Worm (Caenorhabditis elegans) whole organism, early embryonic: ENCODE data around the gene fbxa-201.

Source experiments
- B0310.2 ChIP-seq: sonication (generic microtip); optimal IDR thresholded peaks from 2 replicates; lab custom pipeline; 2016; ENCODE audit warnings: mild to moderate bottlenecking, missing genetic modification characterization, missing compliant biosample characterization
- F13C5.2 ChIP-seq: sonication (generic microtip); optimal IDR thresholded peaks from 2 replicates; lab custom pipeline; 2017; ENCODE audit warnings: mild to moderate bottlenecking, missing genetic modification characterization, inconsistent platforms, missing compliant biosample characterization
- aly-1 ChIP-seq: sonication (generic microtip); optimal IDR thresholded peaks from 2 replicates; lab custom pipeline; 2016; ENCODE audit warnings: missing genetic modification characterization, missing compliant biosample characterization
- ama-1 ChIP-seq: fragments of 150-350 bp; optimal IDR thresholded peaks from 2 replicates; lab custom pipeline; 2014
- ceh-13 ChIP-seq: fragments of 200-800 bp; sonication (Bioruptor generic); optimal IDR thresholded peaks from 2 replicates; lab custom pipeline; 2018; ENCODE audit warnings: mild to moderate bottlenecking, missing genetic modification characterization, missing compliant biosample characterization
- ceh-36 ChIP-seq: sonication (generic microtip); optimal IDR thresholded peaks from 2 replicates; lab custom pipeline; 2016; ENCODE audit warnings: missing genetic modification characterization, inconsistent platforms, missing compliant biosample characterization
- ets-7 ChIP-seq: sonication (generic microtip); optimal IDR thresholded peaks from 2 replicates; lab custom pipeline; 2016; ENCODE audit warnings: missing genotype, missing genetic modification characterization, missing compliant biosample characterization
- flt-1 ChIP-seq: fragments of 200-800 bp; sonication (Bioruptor generic); IDR thresholded peaks from 2 replicates; pipeline ENCODE4 v1.3.6; 2022; ENCODE audit warnings: missing genetic modification characterization, missing compliant biosample characterization
- hmbx-1 ChIP-seq: sonication (generic microtip); optimal IDR thresholded peaks from 2 replicates; lab custom pipeline; 2016; ENCODE audit warnings: mild to moderate bottlenecking, missing genetic modification characterization, missing compliant biosample characterization
- hmg-4 ChIP-seq: fragments of 200-800 bp; sonication (Bioruptor generic); optimal IDR thresholded peaks from 2 replicates; lab custom pipeline; 2018; ENCODE audit warnings: mild to moderate bottlenecking, missing genetic modification characterization, missing compliant biosample characterization
- hnd-1 ChIP-seq: sonication (generic microtip); optimal IDR thresholded peaks from 2 replicates; lab custom pipeline; 2016; ENCODE audit warnings: missing genetic modification characterization, missing compliant biosample characterization
- pes-1 ChIP-seq: fragments of 200-800 bp; sonication (Bioruptor generic); IDR thresholded peaks from 2 replicates; pipeline ENCODE4 v1.3.6; 2022; ENCODE audit warnings: missing genetic modification reagents, missing genetic modification characterization, missing compliant biosample characterization
- scrt-1 ChIP-seq: fragments of 200-800 bp; sonication (Bioruptor generic); IDR thresholded peaks from 2 replicates; pipeline ENCODE4 v1.3.6; 2022; ENCODE audit warnings: missing genetic modification characterization, missing compliant biosample characterization
- sea-1 ChIP-seq: fragments of 200-800 bp; sonication (Bioruptor generic); conservative IDR thresholded peaks from 2 replicates; pipeline ENCODE4 v1.3.6; 2022; ENCODE audit warnings: missing genetic modification characterization, missing compliant biosample characterization
- tbx-11 ChIP-seq: fragments of 200-800 bp; sonication (Bioruptor generic); IDR thresholded peaks from 2 replicates; pipeline ENCODE4 v1.3.6; 2022; ENCODE audit warnings: missing genetic modification characterization, missing compliant biosample characterization
- tbx-37 ChIP-seq: fragments of 200-800 bp; sonication (Bioruptor generic); conservative IDR thresholded peaks from 2 replicates; pipeline ENCODE4 v1.3.6; 2022; ENCODE audit warnings: missing genetic modification reagents, missing genetic modification characterization, missing compliant biosample characterization
- tra-4 ChIP-seq: sonication (generic microtip); optimal IDR thresholded peaks from 2 replicates; lab custom pipeline; 2017; ENCODE audit warnings: missing genetic modification characterization, missing compliant biosample characterization

The fbxa-201 gene

DNA sequence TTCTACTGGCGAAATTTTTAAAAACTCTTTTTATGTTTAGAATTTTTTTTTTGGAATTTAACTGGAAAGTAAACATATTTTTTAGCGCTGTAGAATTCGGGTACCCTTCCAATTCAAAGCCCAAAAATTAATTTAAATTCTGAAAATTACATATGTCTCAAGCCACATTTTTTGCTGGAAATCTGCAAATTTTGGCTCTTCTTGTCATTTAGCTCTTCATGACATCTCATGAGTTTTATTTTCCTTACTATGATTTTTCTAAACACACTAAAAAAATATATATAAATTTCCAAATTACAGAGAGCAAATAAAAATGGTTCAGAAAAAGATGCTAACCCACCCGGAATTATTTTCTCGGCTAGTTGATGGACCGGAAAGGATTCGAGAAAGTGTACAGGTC, 5.9 kb upstream of the fbxa-201 start, which contains the start of gene acs-3:
TSS of gene acs-3 (plus strand) at position 301 of the 400 bp plus-strand sequence.
- TF ChIP-seq ceh-36 (tag; lab: Kevin White, UChicago): no peak
- no peak for TF ChIP-seq flt-1 (GFP tag; lab: Robert Waterston, UW)
- TF ChIP-seq pes-1 (GFP tag; lab: Robert Waterston, UW): no peak
- TF ChIP-seq ama-1: no peak
- no peak for TF ChIP-seq B0310.2 (tag; lab: Kevin White, UChicago)
- TF ChIP-seq hnd-1 (tag; lab: Kevin White, UChicago): no peak
- TF ChIP-seq sea-1 (GFP tag; lab: Robert Waterston, UW): no peak
- TF ChIP-seq scrt-1 (GFP tag; lab: Robert Waterston, UW): no peak

DNA sequence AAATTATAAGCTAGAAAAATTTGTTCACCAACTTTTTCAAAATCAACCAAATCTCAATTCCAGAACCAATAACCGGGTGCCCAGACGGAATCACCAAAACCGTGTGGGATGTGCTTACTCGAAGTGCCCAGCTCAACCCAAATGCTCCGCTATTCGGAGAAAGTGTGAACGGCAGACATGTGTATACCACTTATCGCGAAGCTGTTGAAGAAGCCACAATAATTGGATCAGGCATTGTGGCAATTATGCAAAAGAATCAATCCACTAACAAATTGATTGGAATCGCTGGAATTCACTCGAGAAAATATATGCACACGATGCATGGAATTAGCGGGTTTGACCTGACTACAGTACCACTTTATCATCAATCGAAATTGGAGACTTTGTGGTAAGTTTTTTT, 5.5 kb upstream of the fbxa-201 start:
- no peak for TF ChIP-seq ceh-36 (tag; lab: Kevin White, UChicago)
- no peak for TF ChIP-seq flt-1 (GFP tag; lab: Robert Waterston, UW)
- TF ChIP-seq hnd-1 (tag; lab: Kevin White, UChicago): no peak
- TF ChIP-seq ets-7 (tag; lab: Kevin White, UChicago): no peak
- TF ChIP-seq hmbx-1: no peak
- TF ChIP-seq F13C5.2 (tag; lab: Kevin White, UChicago): no peak
- no peak for TF ChIP-seq ceh-13
- TF ChIP-seq hmg-4 (GFP tag; lab: Kevin White, UChicago): no peak
- TF ChIP-seq tbx-37 (GFP tag; lab: Robert Waterston, UW): no peak
- TF ChIP-seq tbx-11: no peak
- no peak for TF ChIP-seq sea-1 (GFP tag; lab: Robert Waterston, UW)
- no peak for TF ChIP-seq ama-1
- no peak for TF ChIP-seq B0310.2 (tag; lab: Kevin White, UChicago)
- no peak for TF ChIP-seq pes-1 (GFP tag; lab: Robert Waterston, UW)

DNA sequence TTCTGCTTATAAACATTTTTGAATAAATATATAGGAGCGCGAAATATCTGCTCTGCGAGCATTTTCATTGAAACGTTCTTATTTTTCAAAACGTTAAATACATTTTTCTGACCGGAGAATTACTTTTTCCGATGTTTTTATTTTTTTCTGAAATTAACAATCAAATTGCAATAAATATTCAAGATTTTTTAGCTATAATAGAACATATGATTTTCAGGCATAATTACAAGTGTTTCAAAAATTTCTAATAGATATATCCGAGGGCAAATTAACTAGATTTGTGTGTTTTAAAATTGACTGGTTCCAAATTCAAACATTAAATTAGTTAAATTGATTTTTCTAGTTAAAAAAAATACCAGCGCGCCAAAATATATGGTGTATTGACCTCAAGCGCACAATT, 3.8 kb downstream of the fbxa-201 start, which contains the start of gene T08B1.4:
TSS of gene T08B1.4 (plus strand) at position 301 of the 400 bp plus-strand sequence.
- no peak for TF ChIP-seq ceh-36 (tag; lab: Kevin White, UChicago)
- no peak for TF ChIP-seq F13C5.2 (tag; lab: Kevin White, UChicago)
- no peak for TF ChIP-seq B0310.2 (tag; lab: Kevin White, UChicago)
- no peak for TF ChIP-seq ceh-13
- no peak for TF ChIP-seq hmbx-1
- TF ChIP-seq hnd-1 (tag; lab: Kevin White, UChicago): no peak
- TF ChIP-seq flt-1 (GFP tag; lab: Robert Waterston, UW): no peak
- TF ChIP-seq tbx-11: no peak
- no peak for TF ChIP-seq scrt-1 (GFP tag; lab: Robert Waterston, UW)

DNA sequence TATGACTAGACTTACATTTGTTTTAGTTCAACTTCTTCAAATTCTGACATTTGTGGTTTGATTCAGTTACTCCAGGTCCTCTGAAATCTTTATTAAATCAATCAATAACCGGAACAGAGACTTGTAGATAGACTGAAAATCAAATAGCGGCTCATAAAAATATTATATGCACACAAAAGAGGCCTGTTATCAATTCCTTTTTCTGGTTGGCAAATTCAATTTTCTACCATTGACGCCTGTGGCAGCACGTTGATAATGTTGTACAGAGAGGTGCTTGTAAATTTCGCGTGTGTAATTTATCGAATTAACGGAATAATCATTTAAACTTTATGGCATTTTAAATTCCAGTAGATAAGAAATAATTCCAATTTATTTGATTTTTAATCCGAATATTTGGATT, 11.8 kb downstream of the fbxa-201 start, which contains the start of gene T08B1.1:
TSS of gene T08B1.1 (minus strand) at position 92 of the 400 bp plus-strand sequence.
- no peak for TF ChIP-seq tbx-37 (GFP tag; lab: Robert Waterston, UW)
- TF ChIP-seq ama-1: no peak
- no peak for TF ChIP-seq tbx-11
- no peak for TF ChIP-seq hmbx-1
- no peak for TF ChIP-seq hmg-4 (GFP tag; lab: Kevin White, UChicago)
- no peak for TF ChIP-seq ets-7 (tag; lab: Kevin White, UChicago)
- TF ChIP-seq tra-4 (tag; lab: Kevin White, UChicago): no peak
- no peak for TF ChIP-seq pes-1 (GFP tag; lab: Robert Waterston, UW)
- TF ChIP-seq B0310.2 (tag; lab: Kevin White, UChicago): no peak
- TF ChIP-seq aly-1 (tag; lab: Kevin White, UChicago): no peak
- TF ChIP-seq sea-1 (GFP tag; lab: Robert Waterston, UW): no peak
- TF ChIP-seq F13C5.2 (tag; lab: Kevin White, UChicago): no peak
- no peak for TF ChIP-seq ceh-13

DNA sequence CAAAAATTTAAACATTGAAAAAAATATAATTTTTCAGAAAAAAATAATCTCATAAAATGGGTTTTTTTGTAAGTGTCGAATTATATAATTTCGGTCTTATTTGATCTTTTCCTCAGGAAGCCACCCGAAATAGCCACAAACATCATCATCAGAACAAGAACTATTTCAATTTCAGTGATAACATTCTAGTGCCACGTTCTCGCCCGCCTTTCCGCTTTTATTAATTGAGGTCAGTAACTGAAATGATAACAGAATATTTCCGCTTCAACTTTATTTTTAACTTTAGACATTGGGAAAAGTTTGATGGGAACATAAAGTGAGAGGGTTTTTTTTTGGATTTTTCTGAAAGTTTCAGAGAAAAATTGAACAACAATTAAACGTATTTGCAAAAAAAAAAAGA, 14.1 kb downstream of the fbxa-201 start:
- TF ChIP-seq hmg-4 (GFP tag; lab: Kevin White, UChicago) (no peak), ceh-36 (tag; lab: Kevin White, UChicago) (no peak), tbx-11 (no peak), ets-7 (tag; lab: Kevin White, UChicago) (no peak)

DNA sequence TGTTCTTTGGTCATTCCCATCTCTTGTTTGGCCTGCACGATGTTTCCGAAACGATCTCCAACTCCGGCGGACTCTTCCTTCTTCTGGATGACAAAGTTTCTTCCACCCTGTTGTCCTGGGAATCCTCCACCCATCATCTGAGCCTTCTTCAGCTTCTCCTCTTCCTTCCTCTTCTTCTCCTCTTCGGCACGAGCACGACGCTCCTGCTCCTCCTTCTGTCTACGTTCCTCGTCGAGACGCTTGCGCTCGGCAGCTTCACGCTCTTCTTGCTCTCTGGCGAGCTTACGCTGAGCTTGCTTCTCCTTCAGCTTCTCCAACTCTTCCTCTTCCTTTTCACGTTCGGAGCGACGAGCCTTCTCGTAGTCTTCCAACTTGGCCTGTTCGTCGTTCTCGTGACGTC, 16.2 kb downstream of the fbxa-201 start:
- no peak for TF ChIP-seq ets-7 (tag; lab: Kevin White, UChicago)
- no peak for TF ChIP-seq ceh-13
- TF ChIP-seq hmg-4 (GFP tag; lab: Kevin White, UChicago): no peak
- TF ChIP-seq hnd-1 (tag; lab: Kevin White, UChicago): no peak
- no peak for TF ChIP-seq scrt-1 (GFP tag; lab: Robert Waterston, UW)
- TF ChIP-seq flt-1 (GFP tag; lab: Robert Waterston, UW): no peak
- TF ChIP-seq tbx-37 (GFP tag; lab: Robert Waterston, UW): no peak
- TF ChIP-seq ama-1: no peak
- TF ChIP-seq sea-1 (GFP tag; lab: Robert Waterston, UW): no peak
- TF ChIP-seq pes-1 (GFP tag; lab: Robert Waterston, UW): no peak
- TF ChIP-seq F13C5.2 (tag; lab: Kevin White, UChicago): no peak
- no peak for TF ChIP-seq aly-1 (tag; lab: Kevin White, UChicago)
- TF ChIP-seq tra-4 (tag; lab: Kevin White, UChicago): no peak
- no peak for TF ChIP-seq ceh-36 (tag; lab: Kevin White, UChicago)
- TF ChIP-seq tbx-11: no peak
- TF ChIP-seq hmbx-1: no peak
- no peak for TF ChIP-seq B0310.2 (tag; lab: Kevin White, UChicago)

DNA sequence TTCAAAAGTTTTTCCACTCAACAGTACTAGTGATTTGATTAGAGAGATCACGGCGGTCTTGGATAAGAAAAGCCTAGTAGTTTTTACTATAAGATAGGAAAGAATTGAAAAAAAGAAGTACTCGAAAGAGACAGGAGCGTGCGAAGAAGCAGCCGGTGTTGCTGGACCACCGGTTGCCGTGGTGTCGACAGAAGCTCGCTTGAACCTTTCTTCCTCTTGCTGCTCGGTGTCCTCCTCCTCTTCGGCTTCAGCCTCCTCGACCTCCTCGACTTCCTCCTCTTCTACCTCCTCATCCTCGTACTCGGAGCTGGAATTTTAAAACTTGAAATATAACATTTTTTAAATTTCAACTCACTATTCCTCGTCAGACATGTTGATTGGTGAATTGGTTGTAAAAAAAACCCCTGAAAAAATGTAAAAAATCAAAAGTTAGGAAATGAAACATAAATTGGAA, 17.4 kb downstream of the fbxa-201 start, which contains the start of gene tnt-4:
TSS of gene tnt-4 (minus strand) at position 404 of the 454 bp plus-strand sequence.
- TF ChIP-seq flt-1 (GFP tag; lab: Robert Waterston, UW) (no peak), tbx-37 (GFP tag; lab: Robert Waterston, UW) (no peak), aly-1 (tag; lab: Kevin White, UChicago) (no peak), sea-1 (GFP tag; lab: Robert Waterston, UW) (no peak), pes-1 (GFP tag; lab: Robert Waterston, UW) (no peak), ets-7 (tag; lab: Kevin White, UChicago) (no peak), B0310.2 (tag; lab: Kevin White, UChicago) (no peak), hnd-1 (tag; lab: Kevin White, UChicago) (no peak), hmbx-1 (no peak), F13C5.2 (tag; lab: Kevin White, UChicago) (no peak), tbx-11 (no peak), tra-4 (tag; lab: Kevin White, UChicago) (no peak), ceh-36 (tag; lab: Kevin White, UChicago) (no peak), scrt-1 (GFP tag; lab: Robert Waterston, UW) (no peak), ceh-13 (no peak), hmg-4 (GFP tag; lab: Kevin White, UChicago) (no peak), ama-1 (no peak)
